Worm (Caenorhabditis elegans): ENCODE results near the gene F14H8.2.

DNA sequence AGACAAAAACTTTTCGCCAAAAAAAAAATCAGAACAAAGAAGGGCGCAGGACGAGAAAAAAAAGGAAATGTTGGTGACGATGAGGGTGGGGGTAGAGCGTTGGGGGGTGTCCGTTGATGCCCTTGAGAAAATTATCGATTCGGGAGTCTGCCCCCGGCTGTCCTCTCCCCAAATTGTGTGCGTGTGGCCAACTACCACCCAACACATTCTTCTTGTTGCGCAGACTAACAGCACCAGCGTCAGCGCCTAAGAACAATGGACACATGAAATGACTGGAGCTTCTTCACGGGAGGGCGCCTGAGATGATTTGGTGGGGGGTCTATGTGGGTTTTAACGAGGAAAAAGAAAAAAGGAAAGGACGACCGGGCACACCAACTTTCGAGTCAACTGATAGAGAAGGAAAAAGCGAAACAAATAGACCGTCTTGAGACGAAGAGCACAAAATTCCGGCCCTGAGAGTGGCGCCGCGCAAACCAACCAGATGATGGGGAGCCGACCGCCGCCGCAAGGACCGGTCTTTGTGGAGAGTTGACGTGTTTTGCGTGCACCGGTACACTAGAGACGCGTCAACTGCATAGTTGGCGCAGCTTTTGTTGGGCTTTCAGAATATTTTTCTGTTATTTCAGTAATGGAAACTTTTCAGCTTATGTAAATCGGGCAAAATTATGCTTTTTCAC is 45.1 kb upstream of the F14H8.2 start, which contains the start of gene C25D7.9:
- TF ChIP-seq med-1 (GFP tag; optimal IDR thresholded peaks at IDR 0.05; ENCODE audit: insufficient read depth), result no peak
- TF ChIP-seq T22C8.4 (GFP tag; IDR thresholded peaks at IDR 0.05), result peak; percentile 82
- no peak for TF ChIP-seq ztf-23 (GFP tag; IDR thresholded peaks at IDR 0.05)

Measured in whole organism, midembryonic.